Fruit fly (Drosophila melanogaster): ENCODE results near the gene CG7560.

CG7560 gene

DNA sequence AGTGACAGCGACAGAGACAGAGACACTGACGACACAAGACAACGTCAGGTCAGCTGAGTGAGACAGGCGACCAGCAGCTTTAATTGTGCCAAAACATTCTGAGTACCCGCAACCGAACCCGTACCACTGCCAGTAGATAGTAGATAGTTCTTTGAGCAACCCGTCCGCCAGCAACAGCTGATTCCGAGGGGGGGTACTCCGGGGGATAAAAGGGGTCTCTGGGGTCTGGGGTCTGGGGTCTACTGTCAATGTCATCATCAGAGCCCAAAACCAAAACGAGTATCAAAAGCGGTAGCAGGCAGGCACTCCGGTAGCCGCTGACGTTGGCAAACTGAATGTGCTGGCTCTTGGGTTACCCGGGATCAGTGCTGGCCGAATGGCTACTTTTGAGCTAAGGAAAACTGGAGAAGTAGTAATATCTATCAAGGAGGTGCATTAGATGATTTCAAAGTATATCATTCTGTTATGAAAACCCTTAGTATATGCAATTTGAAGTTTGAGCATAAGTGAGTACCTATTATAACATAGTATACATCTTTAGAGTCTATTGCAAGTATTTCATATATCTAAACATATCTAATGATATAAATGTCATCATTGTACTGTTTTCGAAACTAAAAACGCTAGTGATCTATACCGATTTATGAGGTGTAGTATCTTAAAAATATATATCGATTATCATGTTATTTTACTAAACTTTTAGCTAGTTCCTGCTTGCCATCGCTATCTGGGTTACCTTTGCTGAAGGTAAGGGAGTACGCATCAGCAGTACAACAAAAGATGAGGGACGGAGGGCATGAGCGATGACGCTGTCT is 43.6 kb upstream of the CG7560 start:
- TF ChIP-seq Met (GFP tag; optimal IDR thresholded peaks at IDR 0.05), result peak; percentile 29
- TF ChIP-seq CG1621 (tag; optimal IDR thresholded peaks at IDR 0.05), result peak; percentile 13
- TF ChIP-seq topi (GFP tag; optimal IDR thresholded peaks at IDR 0.05), result peak; percentile 23
- peak; percentile 30 for TF ChIP-seq lz (GFP tag; optimal IDR thresholded peaks at IDR 0.05)
- peak; percentile 18 for TF ChIP-seq CG31627 (GFP tag; optimal IDR thresholded peaks at IDR 0.05)
- peak; percentile 31 for TF ChIP-seq esn (GFP tag; optimal IDR thresholded peaks at IDR 0.05)
- TF ChIP-seq Hr38 (GFP tag; optimal IDR thresholded peaks at IDR 0.05), result no peak
- peak; percentile 25 for TF ChIP-seq Smox (GFP tag; optimal IDR thresholded peaks at IDR 0.05)
- TF ChIP-seq Hr39 (GFP tag; optimal IDR thresholded peaks at IDR 0.05), result peak; percentile 7
- TF ChIP-seq Ets96B (tag; optimal IDR thresholded peaks at IDR 0.05), result peak; percentile 33
- TF ChIP-seq pdm3 (GFP tag; optimal IDR thresholded peaks at IDR 0.05), result peak; percentile 29
- peak; percentile 22 for TF ChIP-seq CG3032 (tag; optimal IDR thresholded peaks at IDR 0.05)
- TF ChIP-seq svp (GFP tag), result peak; percentile 62
- TF ChIP-seq CG6854 (GFP tag; optimal IDR thresholded peaks at IDR 0.05), result peak; percentile 25
- TF ChIP-seq CG8119 (GFP tag; IDR thresholded peaks at IDR 0.05), result no peak
- peak; percentile 64; the same call in 1 of the 3 replicates for TF ChIP-seq CG6163 (GFP tag; IDR thresholded peaks at IDR 0.05)
- no peak for TF ChIP-seq Gug (GFP tag; IDR thresholded peaks at IDR 0.05)
- TF ChIP-seq Eip78C (GFP tag), result peak; percentile 74
- TF ChIP-seq Blimp-1 (GFP tag; optimal IDR thresholded peaks at IDR 0.05), result no peak
- no peak for TF ChIP-seq CG6792 (GFP tag; optimal IDR thresholded peaks at IDR 0.05)
- TF ChIP-seq OdsH (GFP tag; optimal IDR thresholded peaks at IDR 0.05), result peak; percentile 4
- no peak for TF ChIP-seq Lpt (GFP tag; optimal IDR thresholded peaks at IDR 0.05)
- TF ChIP-seq Eip75B (GFP tag; optimal IDR thresholded peaks at IDR 0.05), result peak; percentile 6
- no peak for TF ChIP-seq CG10631 (GFP tag; optimal IDR thresholded peaks at IDR 0.05)

dm6 chr3L:11381941-11382747 is 42.8 kb upstream of the CG7560 start:
- TF ChIP-seq salr (GFP tag; optimal IDR thresholded peaks at IDR 0.05), result peak in 1 of 2 experiments; percentile 36
- no peak for TF ChIP-seq fd59A (GFP tag; optimal IDR thresholded peaks at IDR 0.05)
- peak; percentile 42 for TF ChIP-seq cyc (GFP tag; optimal IDR thresholded peaks at IDR 0.05)
- peak; percentile 43 for TF ChIP-seq vri (GFP tag; optimal IDR thresholded peaks at IDR 0.05)
- TF ChIP-seq pdm3 (GFP tag; optimal IDR thresholded peaks at IDR 0.05), result peak; percentile 4
- peak; percentile 43 for TF ChIP-seq esn (GFP tag; optimal IDR thresholded peaks at IDR 0.05)
- no peak for TF ChIP-seq Hr4 (GFP tag; optimal IDR thresholded peaks at IDR 0.05)
- TF ChIP-seq CG11762 (GFP tag; optimal IDR thresholded peaks at IDR 0.05; ENCODE audit: insufficient read depth), result no peak
- no peak for TF ChIP-seq Eip75B (GFP tag; optimal IDR thresholded peaks at IDR 0.05)
- TF ChIP-seq CG6808 (GFP tag; optimal IDR thresholded peaks at IDR 0.05), result peak; percentile 1
- peak; percentile 56 for TF ChIP-seq acj6 (GFP tag; optimal IDR thresholded peaks at IDR 0.05)
- TF ChIP-seq Ets96B (tag; optimal IDR thresholded peaks at IDR 0.05), result peak; percentile 30
- peak; percentile 28 for TF ChIP-seq CG6854 (GFP tag; optimal IDR thresholded peaks at IDR 0.05)
- peak; percentile 62 for TF ChIP-seq dsx (GFP tag; optimal IDR thresholded peaks at IDR 0.05; ENCODE audit: poor library complexity, severe bottlenecking)
- no peak for TF ChIP-seq Lpt (GFP tag; optimal IDR thresholded peaks at IDR 0.05)
- TF ChIP-seq net (GFP tag; optimal IDR thresholded peaks at IDR 0.05), result peak; percentile 15
- no peak for TF ChIP-seq CG11294 (GFP tag; IDR thresholded peaks at IDR 0.05)
- peak; percentile 20 for TF ChIP-seq CG9139 (GFP tag; optimal IDR thresholded peaks at IDR 0.05)
- TF ChIP-seq Met (GFP tag; optimal IDR thresholded peaks at IDR 0.05), result peak; percentile 56
- no peak for TF ChIP-seq eg (GFP tag; IDR thresholded peaks at IDR 0.05)
- no peak for TF ChIP-seq Blimp-1 (GFP tag; optimal IDR thresholded peaks at IDR 0.05)
- no peak for TF ChIP-seq Ets21C (GFP tag; optimal IDR thresholded peaks at IDR 0.05)
- TF ChIP-seq OdsH (GFP tag; optimal IDR thresholded peaks at IDR 0.05), result peak; percentile 49
- peak; percentile 49 for TF ChIP-seq CG6792 (GFP tag; optimal IDR thresholded peaks at IDR 0.05)
- TF ChIP-seq Eip78C (GFP tag), result peak; percentile 91
- TF ChIP-seq topi (GFP tag; optimal IDR thresholded peaks at IDR 0.05), result peak; percentile 31
- no peak for TF ChIP-seq CG32006 (GFP tag; optimal IDR thresholded peaks at IDR 0.05)
- no peak for TF ChIP-seq ss (GFP tag; optimal IDR thresholded peaks at IDR 0.05)
- no peak for TF ChIP-seq dac (GFP tag; optimal IDR thresholded peaks at IDR 0.05)
- no peak for TF ChIP-seq CG6276 (GFP tag; optimal IDR thresholded peaks at IDR 0.05)
- TF ChIP-seq fkh (GFP tag; optimal IDR thresholded peaks at IDR 0.05), result no peak
- TF ChIP-seq svp (GFP tag), result peak; percentile 81
- TF ChIP-seq Hr38 (GFP tag; optimal IDR thresholded peaks at IDR 0.05), result no peak
- peak; percentile 4 for TF ChIP-seq CG1621 (tag; optimal IDR thresholded peaks at IDR 0.05)
- peak; percentile 2 for TF ChIP-seq CG16779 (tag; optimal IDR thresholded peaks at IDR 0.05)

All from whole organism, prepupa.